Fruit fly (Drosophila melanogaster): ENCODE results near the gene Ubr1.

The Ubr1 gene

dm6 chrX:16917462-16917861, 51.0 kb downstream of the Ubr1 start:
- peak; percentile 10 for TF ChIP-seq schlank (tag; optimal IDR thresholded peaks at IDR 0.05)
- no peak for TF ChIP-seq peb (GFP tag; IDR thresholded peaks at IDR 0.05)
- peak; percentile 21 for TF ChIP-seq CG12769 (tag; optimal IDR thresholded peaks at IDR 0.05)
- TF ChIP-seq caup (GFP tag; optimal IDR thresholded peaks at IDR 0.05; ENCODE audit: severe bottlenecking): peak; percentile 3
- TF ChIP-seq chinmo (GFP tag; IDR thresholded peaks at IDR 0.05; ENCODE audit: partially characterized antibody): 0 out of 4 replicates have a peak, but pooled peaks have one; percentile 10
- TF ChIP-seq CG3281 (GFP tag; optimal IDR thresholded peaks at IDR 0.05): peak; percentile 7
- TF ChIP-seq lab (GFP tag; optimal IDR thresholded peaks at IDR 0.05): peak; percentile 35
- 0 out of 2 replicates have a peak, but pooled peaks have one; percentile 14 for TF ChIP-seq sob (GFP tag; IDR thresholded peaks at IDR 0.05)
- TF ChIP-seq wek (GFP tag; optimal IDR thresholded peaks at IDR 0.05): peak; percentile 24
- 0 out of 3 replicates have a peak, but pooled peaks have one; percentile 16 for TF ChIP-seq dysf (GFP tag; IDR thresholded peaks at IDR 0.05)
- no peak for TF ChIP-seq CG3847 (GFP tag; IDR thresholded peaks at IDR 0.05)
- TF ChIP-seq Med (GFP tag): peak; percentile 67
- TF ChIP-seq CG13296 (GFP tag; optimal IDR thresholded peaks at IDR 0.05): peak; percentile 7
- peak; percentile 16 for TF ChIP-seq CG18599 (GFP tag; optimal IDR thresholded peaks at IDR 0.05)
- no peak for TF ChIP-seq Optix (GFP tag; IDR thresholded peaks at IDR 0.05)
- TF ChIP-seq CG9932 (GFP tag; IDR thresholded peaks at IDR 0.05): peak; percentile 8; the same call in 1 of the 2 replicates
- TF ChIP-seq CG2678 (tag; optimal IDR thresholded peaks at IDR 0.05): peak; percentile 23
- TF ChIP-seq Fer1 (GFP tag; optimal IDR thresholded peaks at IDR 0.05): peak; percentile 19
- TF ChIP-seq sc (optimal IDR thresholded peaks at IDR 0.05): no peak
- TF ChIP-seq sc (GFP tag; optimal IDR thresholded peaks at IDR 0.05): no peak
- peak; percentile 15 for TF ChIP-seq CG15514 (GFP tag; optimal IDR thresholded peaks at IDR 0.05)
- TF ChIP-seq Xbp1 (GFP tag; optimal IDR thresholded peaks at IDR 0.05): no peak
- no peak for TF ChIP-seq CG1832 (GFP tag; optimal IDR thresholded peaks at IDR 0.05)
- no peak for TF ChIP-seq CG7928 (GFP tag; optimal IDR thresholded peaks at IDR 0.05)
- TF ChIP-seq seq (GFP tag; IDR thresholded peaks at IDR 0.05): peak; percentile 34; the same call in 1 of the 2 replicates
- TF ChIP-seq CG11085 (GFP tag; IDR thresholded peaks at IDR 0.05): 0 out of 2 replicates have a peak, but pooled peaks have one; percentile 25
- peak; percentile 9 for TF ChIP-seq CG10543 (GFP tag; optimal IDR thresholded peaks at IDR 0.05)
- 0 out of 2 replicates have a peak, but pooled peaks have one; percentile 20 for TF ChIP-seq Rfx (GFP tag; IDR thresholded peaks at IDR 0.05)
- no peak for TF ChIP-seq gcm (GFP tag; optimal IDR thresholded peaks at IDR 0.05)
- no peak for TF ChIP-seq slbo (GFP tag; IDR thresholded peaks at IDR 0.05)
- peak; percentile 8; the same call in 1 of the 2 replicates for TF ChIP-seq danr (GFP tag; IDR thresholded peaks at IDR 0.05)
- TF ChIP-seq Hmr (GFP tag; optimal IDR thresholded peaks at IDR 0.05): peak; percentile 9
- no peak for TF ChIP-seq CG8290 (GFP tag; optimal IDR thresholded peaks at IDR 0.05)
- TF ChIP-seq CG8290 (tag; optimal IDR thresholded peaks at IDR 0.05): peak in 1 of 2 experiments; percentile 30

DNA sequence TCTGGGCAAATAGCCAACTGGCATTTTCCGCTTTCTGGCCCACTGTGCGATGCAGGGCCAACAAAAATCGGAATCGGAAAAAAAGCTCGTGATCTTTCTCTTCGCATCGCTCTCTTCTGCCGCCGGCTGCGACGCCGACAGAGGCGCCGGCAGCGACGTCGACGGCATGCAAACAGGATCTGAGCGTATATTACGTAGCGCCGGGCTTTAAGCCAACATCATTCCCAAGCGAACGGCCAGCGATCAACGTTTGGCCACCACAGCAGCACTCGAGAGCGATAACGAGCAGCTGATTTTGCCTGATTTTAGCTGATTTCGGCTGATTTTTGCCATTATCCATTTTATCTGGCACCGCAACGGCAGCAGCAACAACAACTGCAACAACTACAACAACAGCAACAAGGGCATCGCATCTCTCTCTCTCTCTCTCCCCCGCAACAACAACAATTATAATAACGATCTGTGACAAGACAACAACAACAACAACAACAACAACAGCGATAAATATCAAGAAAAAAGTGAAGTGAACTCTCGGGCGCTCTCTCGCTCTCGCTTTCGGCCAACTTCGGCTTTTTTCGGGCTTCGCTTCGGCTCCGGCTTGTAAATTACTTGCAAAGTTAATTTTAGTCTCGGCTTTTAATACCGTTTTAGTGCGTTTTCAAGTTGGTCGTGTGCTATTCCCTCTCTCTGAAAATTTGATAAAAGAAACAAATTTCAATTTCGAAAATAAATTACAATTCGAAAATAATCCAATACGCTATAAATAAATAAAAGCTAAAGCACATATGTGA, 55.3 kb downstream of the Ubr1 start, which contains the start of gene CG4928:
CG4928 (plus strand) TSS at position 216 of the 791 bp plus-strand sequence.
- TF ChIP-seq CG17361 (GFP tag; IDR thresholded peaks at IDR 0.05): no peak
- TF ChIP-seq CG17612 (GFP tag; IDR thresholded peaks at IDR 0.05): no peak
- TF ChIP-seq CG2199 (GFP tag; IDR thresholded peaks at IDR 0.05): no peak
- TF ChIP-seq CG15514 (GFP tag; optimal IDR thresholded peaks at IDR 0.05): peak; percentile 5
- TF ChIP-seq CG4360 (GFP tag; IDR thresholded peaks at IDR 0.05): peak; percentile 84
- TF ChIP-seq run (tag; optimal IDR thresholded peaks at IDR 0.05): no peak
- peak; percentile 75 for TF ChIP-seq abd-A (tag; optimal IDR thresholded peaks at IDR 0.05)
- TF ChIP-seq Drgx (GFP tag; IDR thresholded peaks at IDR 0.05): no peak
- peak; percentile 57 for TF ChIP-seq Med (GFP tag)
- no peak for TF ChIP-seq Dip2 (GFP tag; IDR thresholded peaks at IDR 0.05)
- TF ChIP-seq CG11093 (GFP tag; IDR thresholded peaks at IDR 0.05): no peak
- no peak for TF ChIP-seq en (GFP tag; optimal IDR thresholded peaks at IDR 0.05)
- TF ChIP-seq CG4707 (GFP tag; optimal IDR thresholded peaks at IDR 0.05): peak; percentile 19
- TF ChIP-seq Bteb2 (GFP tag; optimal IDR thresholded peaks at IDR 0.05): no peak
- no peak for TF ChIP-seq ranshi (GFP tag; IDR thresholded peaks at IDR 0.05)
- 0 out of 2 replicates have a peak, but pooled peaks have one; percentile 19 for TF ChIP-seq CG32532 (GFP tag; IDR thresholded peaks at IDR 0.05)
- peak; percentile 96 for TF ChIP-seq Deaf1 (tag; optimal IDR thresholded peaks at IDR 0.05)
- no peak for TF ChIP-seq CG5953 (GFP tag; IDR thresholded peaks at IDR 0.05)
- no peak for TF ChIP-seq Bgb (GFP tag; IDR thresholded peaks at IDR 0.05; ENCODE audit: partially characterized antibody)

Data from whole organism, embryonic.